Worm (Caenorhabditis elegans) whole organism, L4 larva: ENCODE results near the gene cest-13.

Experiments used
- F10B5.3 ChIP-seq: sonication (generic microtip); optimal IDR thresholded peaks from 2 replicates; lab custom pipeline; 2016; ENCODE audit warnings: mild to moderate bottlenecking, missing genetic modification characterization, missing compliant biosample characterization
- T26A8.4 ChIP-seq: fragments of 200-800 bp; sonication (Bioruptor generic); IDR thresholded peaks from 2 replicates; pipeline ENCODE4 v1.3.6; 2022; ENCODE audit warnings: missing genetic modification characterization, missing compliant biosample characterization
- Y105C5A.15 ChIP-seq: fragments of 200-800 bp; sonication (Bioruptor generic); IDR thresholded peaks from 2 replicates; pipeline ENCODE4 v1.3.6; 2022; ENCODE audit warnings: missing genetic modification characterization, missing compliant biosample characterization
- Y75B8A.6 ChIP-seq: fragments of 200-800 bp; sonication (Bioruptor generic); IDR thresholded peaks from 2 replicates; pipeline ENCODE4 v1.3.6; 2022; ENCODE audit warnings: missing genetic modification reagents, missing genetic modification characterization, missing compliant biosample characterization
- arid-1 ChIP-seq: fragments of 200-800 bp; sonication (Bioruptor generic); conservative IDR thresholded peaks from 2 replicates; pipeline ENCODE4 v1.3.6; 2022; ENCODE audit warnings: missing genetic modification reagents, missing genetic modification characterization, missing compliant biosample characterization
- ceh-20 ChIP-seq: fragments of 200-800 bp; sonication (Bioruptor generic); IDR thresholded peaks from 2 replicates; pipeline ENCODE4 v1.3.6; 2022; ENCODE audit warnings: missing genetic modification reagents, missing genetic modification characterization, missing compliant biosample characterization
- ces-1 ChIP-seq: fragments of 150-350 bp; sonication (generic microtip); optimal IDR thresholded peaks from 4 replicates; lab custom pipeline; 2014; ENCODE audit warnings: missing biosample characterization, missing genetic modification reagents, missing genetic modification characterization
- ctbp-1 ChIP-seq: fragments of 200-800 bp; sonication (Bioruptor generic); IDR thresholded peaks from 2 replicates; pipeline ENCODE4 v1.3.6; 2022; ENCODE audit warnings: missing genetic modification reagents, missing genetic modification characterization, missing compliant biosample characterization
- daf-16 ChIP-seq, 3 experiments: sonication (generic microtip); optimal IDR thresholded peaks; 2 replicates each; lab custom pipeline; 2016 to 2017; ENCODE audit warnings: missing genetic modification characterization in 3 of 3, missing genetic modification reagents in 3 of 3, mild to moderate bottlenecking in 2 of 3, missing compliant biosample characterization in 2 of 3, missing biosample characterization in 1 of 3, moderate library complexity in 1 of 3
- dmd-6 ChIP-seq: fragments of 200-800 bp; sonication (Bioruptor generic); IDR thresholded peaks from 2 replicates; pipeline ENCODE4 v1.3.6; 2022; ENCODE audit warnings: missing genetic modification reagents, missing genetic modification characterization, missing compliant biosample characterization
- dmd-9 ChIP-seq: fragments of 200-800 bp; sonication (Bioruptor generic); IDR thresholded peaks from 2 replicates; pipeline ENCODE4 v1.3.6; 2022; ENCODE audit warnings: missing genetic modification reagents, missing genetic modification characterization, missing compliant biosample characterization
- dve-1 ChIP-seq: sonication (generic microtip); optimal IDR thresholded peaks from 2 replicates; lab custom pipeline; 2017; ENCODE audit warnings: antibody characterized with exemption, mild to moderate bottlenecking, missing genetic modification characterization, missing compliant biosample characterization; ENCODE audit not compliant: insufficient read depth
- egl-27 ChIP-seq: sonication (generic microtip); optimal IDR thresholded peaks from 3 replicates; lab custom pipeline; 2017; ENCODE audit warnings: missing biosample characterization, missing genetic modification reagents, missing genetic modification characterization
- egl-43 ChIP-seq: fragments of 200-800 bp; sonication (Bioruptor generic); IDR thresholded peaks from 2 replicates; pipeline ENCODE4 v1.3.6; 2022; ENCODE audit warnings: missing genetic modification reagents, missing genetic modification characterization, missing compliant biosample characterization
- fkh-10 ChIP-seq: fragments of 150-350 bp; optimal IDR thresholded peaks from 2 replicates; lab custom pipeline; 2014; ENCODE audit warnings: missing biosample characterization, missing genetic modification reagents, missing genetic modification characterization
- fos-1 ChIP-seq: fragments of 150-350 bp; optimal IDR thresholded peaks from 2 replicates; lab custom pipeline; 2014; ENCODE audit warnings: missing biosample characterization, missing genetic modification characterization
- hif-1 ChIP-seq, 2 experiments: sonication (generic microtip); optimal IDR thresholded peaks; 2 replicates each; lab custom pipeline; 2016 to 2017; ENCODE audit warnings: missing compliant biosample characterization in 2 of 2, missing genetic modification characterization in 2 of 2, missing genetic modification reagents in 2 of 2, missing genotype in 2 of 2, mild to moderate bottlenecking in 1 of 2
- hlh-11 ChIP-seq: fragments of 200-800 bp; sonication (Bioruptor generic); optimal IDR thresholded peaks from 2 replicates; lab custom pipeline; 2018; ENCODE audit warnings: mild to moderate bottlenecking, missing genetic modification characterization, missing compliant biosample characterization
- hlh-30 ChIP-seq: sonication (generic microtip); optimal IDR thresholded peaks from 2 replicates; lab custom pipeline; 2017; ENCODE audit warnings: antibody characterized with exemption, mild to moderate bottlenecking, missing genetic modification characterization, missing compliant biosample characterization; ENCODE audit not compliant: insufficient read depth
- hmg-1.1 ChIP-seq: fragments of 200-800 bp; sonication (Bioruptor generic); IDR thresholded peaks from 2 replicates; pipeline ENCODE4 v1.3.6; 2022; ENCODE audit warnings: missing genetic modification reagents, missing genetic modification characterization, missing compliant biosample characterization
- jun-1 ChIP-seq: fragments of 150-350 bp; optimal IDR thresholded peaks from 2 replicates; lab custom pipeline; 2014; ENCODE audit warnings: missing biosample characterization, missing genetic modification reagents, missing genetic modification characterization
- lim-7 ChIP-seq: fragments of 200-800 bp; sonication (Bioruptor generic); IDR thresholded peaks from 2 replicates; pipeline ENCODE4 v1.3.6; 2022; ENCODE audit warnings: missing genetic modification characterization, missing compliant biosample characterization
- lin-38 ChIP-seq: fragments of 200-800 bp; sonication (Bioruptor generic); IDR thresholded peaks from 2 replicates; pipeline ENCODE4 v1.3.6; 2022; ENCODE audit warnings: missing genetic modification reagents, missing genetic modification characterization, missing compliant biosample characterization
- madf-5 ChIP-seq, 2 experiments: fragments of 200-800 bp; sonication (Bioruptor generic); IDR thresholded peaks; 2 replicates each; pipeline ENCODE4 v1.3.6; 2022; ENCODE audit warnings: missing compliant biosample characterization in 2 of 2, missing genetic modification characterization in 2 of 2
- mdt-29 ChIP-seq: fragments of 200-800 bp; sonication (Bioruptor generic); IDR thresholded peaks from 2 replicates; pipeline ENCODE4 v1.3.6; 2022; ENCODE audit warnings: missing genetic modification reagents, missing genetic modification characterization, missing compliant biosample characterization
- nhr-102 ChIP-seq: sonication (generic microtip); optimal IDR thresholded peaks from 2 replicates; lab custom pipeline; 2016; ENCODE audit warnings: mild to moderate bottlenecking, missing genetic modification characterization, moderate library complexity, missing compliant biosample characterization
- nhr-11 ChIP-seq: fragments of 150-350 bp; optimal IDR thresholded peaks from 2 replicates; lab custom pipeline; 2014; ENCODE audit warnings: missing biosample characterization, missing genetic modification characterization
- nhr-28 ChIP-seq: fragments of 150-350 bp; optimal IDR thresholded peaks from 2 replicates; lab custom pipeline; 2014; ENCODE audit warnings: missing biosample characterization, missing genetic modification characterization
- nhr-6 ChIP-seq: fragments of 150-350 bp; optimal IDR thresholded peaks from 2 replicates; lab custom pipeline; 2014; ENCODE audit warnings: missing biosample characterization, missing genetic modification characterization
- pha-4 ChIP-seq, 2 experiments: fragments of 150-350 bp in 1 of 2; fragments of 200-800 bp in 1 of 2; sonication (Bioruptor generic) in 1 of 2; IDR thresholded peaks in 1 of 2; optimal IDR thresholded peaks in 1 of 2; 2 replicates each; pipeline versions ENCODE4 v1.3.6 to Lab custom; 2014 to 2022; ENCODE audit warnings: missing genetic modification characterization in 2 of 2, missing genetic modification reagents in 2 of 2, missing biosample characterization in 1 of 2, missing compliant biosample characterization in 1 of 2
- php-3 ChIP-seq: fragments of 200-800 bp; sonication (Bioruptor generic); IDR thresholded peaks from 2 replicates; pipeline ENCODE4 v1.3.6; 2022; ENCODE audit warnings: missing genetic modification reagents, missing genetic modification characterization, missing compliant biosample characterization
- pqm-1 ChIP-seq: sonication (generic microtip); optimal IDR thresholded peaks from 2 replicates; lab custom pipeline; 2017; ENCODE audit warnings: missing biosample characterization, missing genetic modification characterization
- set-16 ChIP-seq: fragments of 200-800 bp; sonication (Bioruptor generic); IDR thresholded peaks from 2 replicates; pipeline ENCODE4 v1.3.6; 2022; ENCODE audit warnings: missing genetic modification reagents, missing genetic modification characterization, missing compliant biosample characterization
- unc-39 ChIP-seq: sonication (generic microtip); optimal IDR thresholded peaks from 2 replicates; lab custom pipeline; 2017; ENCODE audit warnings: missing biosample characterization, missing genetic modification characterization
- zip-11 ChIP-seq: fragments of 200-800 bp; sonication (Bioruptor generic); IDR thresholded peaks from 2 replicates; pipeline ENCODE4 v1.3.6; 2022; ENCODE audit warnings: missing genetic modification characterization, missing compliant biosample characterization
- zip-2 ChIP-seq: fragments of 150-350 bp; optimal IDR thresholded peaks from 2 replicates; lab custom pipeline; 2014; ENCODE audit warnings: missing biosample characterization, missing genetic modification characterization
- ztf-11 ChIP-seq: fragments of 150-350 bp; optimal IDR thresholded peaks from 2 replicates; lab custom pipeline; 2014; ENCODE audit warnings: missing biosample characterization, missing genetic modification characterization

The cest-13 gene

ce11 chrX:13793525-13793924, 33.5 kb downstream of the cest-13 start, which contains the start of gene ZK1086.2:
Gene ZK1086.2 (minus strand): TSS chrX:13793625.
- TF ChIP-seq nhr-102 (tag; lab: Kevin White, UChicago) (no peak), ces-1 (GFP tag; lab: Kevin White, UChicago) (no peak)

ce11 chrX:13795329-13795728, 35.3 kb downstream of the cest-13 start:
- TF ChIP-seq mdt-29 (peak; percentile 10; the same call in 1 of the 2 replicates), madf-5 (GFP tag; IDR thresholded peaks at IDR 0.05; lab: Robert Waterston, UW) (0 out of 4 replicates have a peak, but pooled peaks of 1 of the 2 experiments have one; percentile 12)

- peak; percentile 56 for TF ChIP-seq set-16 (GFP tag; lab: Robert Waterston, UW)
These were observed 35.8 kb downstream of the cest-13 start for ce11 chrX:13795879-13796278.

ce11 chrX:13803246-13803645, 43.2 kb downstream of the cest-13 start:
- TF ChIP-seq egl-43 (GFP tag; lab: Robert Waterston, UW) (no peak), arid-1 (GFP tag; lab: Robert Waterston, UW) (no peak), dmd-6 (peak; percentile 59), nhr-6 (tag; lab: Kevin White, UChicago) (no peak), dve-1 (tag; lab: Kevin White, UChicago) (peak; percentile 65), fkh-10 (GFP tag; lab: Kevin White, UChicago) (no peak), pqm-1 (peak; percentile 24), daf-16 (GFP tag; optimal IDR thresholded peaks at IDR 0.05; lab: Kevin White, UChicago) (no peak), daf-16 (tag; optimal IDR thresholded peaks at IDR 0.05; lab: Kevin White, UChicago) (peak; percentile 33), mdt-29 (no peak), zip-11 (GFP tag; lab: Robert Waterston, UW) (no peak), hlh-30 (tag; lab: Kevin White, UChicago) (peak; percentile 42), nhr-11 (no peak), hlh-11 (tag; lab: Kevin White, UChicago) (peak; percentile 73), nhr-28 (tag; lab: Kevin White, UChicago) (peak; percentile 60), php-3 (GFP tag; lab: Robert Waterston, UW) (0 out of 2 replicates have a peak, but pooled peaks have one; percentile 31)

- no peak for TF ChIP-seq Y75B8A.6 (GFP tag; lab: Robert Waterston, UW)
- no peak for TF ChIP-seq set-16 (GFP tag; lab: Robert Waterston, UW)
- no peak for TF ChIP-seq egl-43 (GFP tag; lab: Robert Waterston, UW)
- TF ChIP-seq lim-7 (GFP tag; lab: Robert Waterston, UW): no peak
- TF ChIP-seq arid-1 (GFP tag; lab: Robert Waterston, UW): no peak
- no peak for TF ChIP-seq dmd-9
- TF ChIP-seq zip-2 (tag; lab: Kevin White, UChicago): no peak
- TF ChIP-seq Y105C5A.15 (GFP tag; lab: Robert Waterston, UW): no peak
- TF ChIP-seq lin-38 (GFP tag; lab: Robert Waterston, UW): no peak
- TF ChIP-seq mdt-29: no peak
These were observed 49.7 kb downstream of the cest-13 start, which contains the start of gene obr-3 for ce11 chrX:13809773-13810172. Gene obr-3 (minus strand): TSS chrX:13809873.

ce11 chrX:13811156-13811555, 51.1 kb downstream of the cest-13 start:
- TF ChIP-seq unc-39 (no peak), dmd-6 (peak; percentile 27)

- no peak for TF ChIP-seq jun-1 (tag; lab: Kevin White, UChicago)
- TF ChIP-seq pqm-1: no peak
- TF ChIP-seq fos-1: no peak
- no peak for TF ChIP-seq lim-7 (GFP tag; lab: Robert Waterston, UW)
- peak in 1 of 2 experiments; percentile 24 for TF ChIP-seq hif-1 (tag; optimal IDR thresholded peaks at IDR 0.05; lab: Kevin White, UChicago)
- no peak for TF ChIP-seq nhr-6 (tag; lab: Kevin White, UChicago)
- TF ChIP-seq lin-38 (GFP tag; lab: Robert Waterston, UW): no peak
- no peak for TF ChIP-seq egl-27 (tag; lab: Kevin White, UChicago)
- TF ChIP-seq hlh-30 (tag; lab: Kevin White, UChicago): no peak
- TF ChIP-seq ceh-20 (GFP tag; lab: Robert Waterston, UW): no peak
- no peak for TF ChIP-seq T26A8.4 (GFP tag; lab: Robert Waterston, UW)
- TF ChIP-seq pha-4 (GFP tag; IDR thresholded peaks at IDR 0.05; lab: Robert Waterston, UW): no peak
- no peak for TF ChIP-seq pha-4 (tag; optimal IDR thresholded peaks at IDR 0.05; lab: Kevin White, UChicago)
- TF ChIP-seq hmg-1.1 (GFP tag; lab: Robert Waterston, UW): 0 out of 2 replicates have a peak, but pooled peaks have one; percentile 20
- TF ChIP-seq dmd-6: 0 out of 2 replicates have a peak, but pooled peaks have one; percentile 5
- TF ChIP-seq dmd-9: no peak
- no peak for TF ChIP-seq ctbp-1 (GFP tag; lab: Robert Waterston, UW)
- TF ChIP-seq F10B5.3 (tag; lab: Kevin White, UChicago): no peak
- no peak for TF ChIP-seq ztf-11
These were observed 51.9 kb downstream of the cest-13 start for ce11 chrX:13811929-13812328.
